Fruit fly (Drosophila melanogaster): ENCODE data around the gene CG6324.

Gene CG6324

DNA sequence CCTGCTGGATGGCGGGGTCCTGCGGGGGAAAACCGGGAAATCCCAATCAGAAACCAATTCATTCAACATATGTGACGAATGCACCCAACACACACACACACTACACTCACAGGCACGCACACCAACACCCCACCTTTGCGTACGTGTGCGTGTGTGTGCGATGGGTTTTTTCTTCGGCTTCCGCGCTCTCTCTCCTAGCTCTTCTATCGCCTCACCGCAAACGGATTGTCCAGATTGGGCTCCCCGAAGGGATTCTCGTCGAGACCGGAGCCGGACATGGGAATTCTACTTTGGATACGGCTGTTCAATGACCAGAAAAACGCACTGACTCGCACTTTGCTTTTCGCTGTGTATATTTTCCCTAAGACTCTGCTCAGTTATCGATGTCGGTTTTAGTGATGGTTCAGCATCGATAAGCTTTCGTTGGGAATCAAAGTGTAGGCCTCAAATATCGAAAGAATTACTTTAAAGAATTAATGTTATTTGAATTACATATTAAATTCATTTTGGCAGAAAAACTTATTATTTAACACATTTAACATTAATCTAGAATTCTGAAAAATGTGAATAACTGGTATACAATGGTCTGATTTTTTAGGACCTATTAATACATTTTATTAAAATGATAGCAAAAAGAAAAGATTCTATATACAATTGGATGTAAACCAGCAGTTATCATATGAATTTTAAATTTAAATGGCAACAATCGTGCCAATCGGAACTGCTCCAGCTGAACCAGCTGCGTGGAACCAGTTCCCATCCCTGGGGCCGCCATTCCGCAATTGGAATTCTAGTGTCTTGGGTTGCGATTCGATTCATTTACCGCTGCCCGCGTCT is 26.2 kb upstream of the CG6324 start, which contains the start of the genes Scamp and Ahcy (continued):
- TF ChIP-seq Atf-2 (GFP tag; optimal IDR thresholded peaks at IDR 0.05): no peak
- peak; percentile 44 for TF ChIP-seq nmo (GFP tag; optimal IDR thresholded peaks at IDR 0.05)
- TF ChIP-seq Mrtf (GFP tag; IDR thresholded peaks at IDR 0.05): no peak
- TF ChIP-seq crol (GFP tag; IDR thresholded peaks at IDR 0.05): peak; percentile 46
- peak; percentile 15 for TF ChIP-seq Nf-YC (tag; optimal IDR thresholded peaks at IDR 0.05)
- no peak for TF ChIP-seq CG4820 (GFP tag; optimal IDR thresholded peaks at IDR 0.05)
- no peak for TF ChIP-seq lab (GFP tag; optimal IDR thresholded peaks at IDR 0.05)
- no peak for TF ChIP-seq TFAM (GFP tag; optimal IDR thresholded peaks at IDR 0.05)
- TF ChIP-seq CG9817 (tag; optimal IDR thresholded peaks at IDR 0.05): no peak
- no peak for TF ChIP-seq CG2875 (GFP tag; optimal IDR thresholded peaks at IDR 0.05)
- TF ChIP-seq bcd (GFP tag; optimal IDR thresholded peaks at IDR 0.05): no peak
- TF ChIP-seq CG4424 (GFP tag; optimal IDR thresholded peaks at IDR 0.05): no peak
- no peak for TF ChIP-seq dm (GFP tag; optimal IDR thresholded peaks at IDR 0.05)
- no peak for TF ChIP-seq her (GFP tag; optimal IDR thresholded peaks at IDR 0.05)
- TF ChIP-seq ro (GFP tag; IDR thresholded peaks at IDR 0.05): no peak
- TF ChIP-seq salm (tag; optimal IDR thresholded peaks at IDR 0.05): no peak
- no peak for TF ChIP-seq CG31388 (GFP tag; optimal IDR thresholded peaks at IDR 0.05)
- no peak for TF ChIP-seq Mad (GFP tag; optimal IDR thresholded peaks at IDR 0.05)
- no peak for TF ChIP-seq croc (GFP tag; conservative IDR thresholded peaks at IDR 0.05)
- no peak for TF ChIP-seq CG5245 (GFP tag; optimal IDR thresholded peaks at IDR 0.05)
- TF ChIP-seq bsh (GFP tag; optimal IDR thresholded peaks at IDR 0.05): no peak
- TF ChIP-seq CG12744 (GFP tag; optimal IDR thresholded peaks at IDR 0.05): no peak
- no peak for TF ChIP-seq luna (GFP tag; optimal IDR thresholded peaks at IDR 0.05)
- TF ChIP-seq az2 (GFP tag; optimal IDR thresholded peaks at IDR 0.05): no peak
- TF ChIP-seq CG6689 (GFP tag; IDR thresholded peaks at IDR 0.05): no peak
- TF ChIP-seq Dip2 (GFP tag; IDR thresholded peaks at IDR 0.05): no peak
- no peak for TF ChIP-seq C15 (GFP tag; IDR thresholded peaks at IDR 0.05)
- no peak for TF ChIP-seq mld (GFP tag; IDR thresholded peaks at IDR 0.05; ENCODE audit: partially characterized antibody)
- peak; percentile 32 for TF ChIP-seq CG2678 (tag; optimal IDR thresholded peaks at IDR 0.05)
- no peak for TF ChIP-seq Doc2 (GFP tag; IDR thresholded peaks at IDR 0.05)
- TF ChIP-seq CrebB (tag; optimal IDR thresholded peaks at IDR 0.05): no peak
- TF ChIP-seq CG4730 (GFP tag; IDR thresholded peaks at IDR 0.05): no peak
- TF ChIP-seq CG13123 (GFP tag; optimal IDR thresholded peaks at IDR 0.05): no peak
- no peak for TF ChIP-seq H2.0 (GFP tag; IDR thresholded peaks at IDR 0.05)
- TF ChIP-seq tx (GFP tag; optimal IDR thresholded peaks at IDR 0.05): no peak
- TF ChIP-seq CG15269 (tag; optimal IDR thresholded peaks at IDR 0.05): peak; percentile 17
- peak; percentile 70 for TF ChIP-seq sens (GFP tag)
- no peak for TF ChIP-seq CG34422 (GFP tag; IDR thresholded peaks at IDR 0.05)
- TF ChIP-seq HHEX (GFP tag; optimal IDR thresholded peaks at IDR 0.05): no peak
- no peak for TF ChIP-seq dpn (GFP tag; optimal IDR thresholded peaks at IDR 0.05)
- TF ChIP-seq otp (GFP tag; IDR thresholded peaks at IDR 0.05): no peak
- no peak for TF ChIP-seq Dek (tag; optimal IDR thresholded peaks at IDR 0.05)
- no peak for TF ChIP-seq Fer3 (tag; optimal IDR thresholded peaks at IDR 0.05)
- no peak for TF ChIP-seq Hand (GFP tag; optimal IDR thresholded peaks at IDR 0.05)
- no peak for TF ChIP-seq CG10959 (GFP tag; IDR thresholded peaks at IDR 0.05)
- TF ChIP-seq CG7372 (GFP tag; IDR thresholded peaks at IDR 0.05): no peak
- TF ChIP-seq CG10654 (GFP tag; optimal IDR thresholded peaks at IDR 0.05): no peak
- no peak for TF ChIP-seq z (GFP tag; IDR thresholded peaks at IDR 0.05)
- TF ChIP-seq sob (GFP tag; IDR thresholded peaks at IDR 0.05): no peak
- no peak for TF ChIP-seq CG6272 (GFP tag; IDR thresholded peaks at IDR 0.05)
- no peak for TF ChIP-seq Ssrp (tag; optimal IDR thresholded peaks at IDR 0.05)
